Fruit fly (Drosophila melanogaster) whole organism, embryonic: ENCODE data around the gene SelT.

Experiments
- B-H1 ChIP-seq: fragments of 200-800 bp; sonication (Bioruptor generic); IDR thresholded peaks from 3 replicates; pipeline ENCODE4 v1.3.6; 2022; ENCODE audit warnings: missing biosample characterization, missing genetic modification characterization
- CG10462 ChIP-seq: fragments of 200-800 bp; sonication (Bioruptor generic); optimal IDR thresholded peaks from 2 replicates; lab custom pipeline; 2016; ENCODE audit warnings: missing biosample characterization, missing genetic modification characterization
- CG11398 ChIP-seq: fragments of 200-800 bp; sonication (Bioruptor generic); optimal IDR thresholded peaks from 2 replicates; lab custom pipeline; 2016; ENCODE audit warnings: missing biosample characterization, missing genetic modification characterization
- CG11696 ChIP-seq: fragments of 200-800 bp; sonication (Bioruptor generic); IDR thresholded peaks from 2 replicates; pipeline ENCODE4 v1.3.6; 2022; ENCODE audit warnings: missing biosample characterization, missing genetic modification characterization
- CG14667 ChIP-seq: fragments of 200-800 bp; sonication (Bioruptor generic); IDR thresholded peaks from 2 replicates; pipeline ENCODE4 v1.3.6; 2022; ENCODE audit warnings: missing biosample characterization, missing genetic modification characterization
- CG1529 ChIP-seq: fragments of 200-800 bp; sonication (Bioruptor generic); optimal IDR thresholded peaks from 3 replicates; lab custom pipeline; 2018; ENCODE audit warnings: missing biosample characterization, missing genetic modification characterization
- CG16863 ChIP-seq: fragments of 200-800 bp; sonication (Bioruptor generic); optimal IDR thresholded peaks from 3 replicates; lab custom pipeline; 2016; ENCODE audit warnings: missing biosample characterization, missing genetic modification characterization
- CG17802 ChIP-seq: fragments of 200-800 bp; sonication (Bioruptor generic); optimal IDR thresholded peaks from 2 replicates; lab custom pipeline; 2018; ENCODE audit warnings: missing biosample characterization, mild to moderate bottlenecking, missing genetic modification characterization, moderate library complexity
- CG18619 ChIP-seq: fragments of 200-800 bp; sonication (Bioruptor generic); optimal IDR thresholded peaks from 3 replicates; lab custom pipeline; 2017; ENCODE audit warnings: missing biosample characterization, mild to moderate bottlenecking, missing genetic modification characterization
- CG31441 ChIP-seq: fragments of 200-800 bp; sonication (Bioruptor generic); IDR thresholded peaks from 2 replicates; pipeline ENCODE4 v1.3.6; 2022; ENCODE audit warnings: missing biosample characterization, missing genetic modification characterization
- CG4328 ChIP-seq: fragments of 200-800 bp; sonication (Bioruptor generic); optimal IDR thresholded peaks from 3 replicates; lab custom pipeline; 2017; ENCODE audit warnings: missing biosample characterization, missing genetic modification reagents, missing genetic modification characterization
- CG4707 ChIP-seq: fragments of 200-800 bp; sonication (Bioruptor generic); optimal IDR thresholded peaks from 2 replicates; lab custom pipeline; 2018; ENCODE audit warnings: missing biosample characterization, mild to moderate bottlenecking, missing genetic modification characterization, moderate library complexity
- CG6175 ChIP-seq: fragments of 200-800 bp; sonication (Bioruptor generic); IDR thresholded peaks from 3 replicates; pipeline ENCODE4 v1.3.6; 2022; ENCODE audit warnings: missing biosample characterization, missing genetic modification characterization
- CG7556 ChIP-seq: fragments of 200-800 bp; sonication (Bioruptor generic); optimal IDR thresholded peaks from 2 replicates; lab custom pipeline; 2017; ENCODE audit warnings: missing biosample characterization, mild to moderate bottlenecking, missing genetic modification characterization
- CG7745 ChIP-seq: fragments of 200-800 bp; sonication (Bioruptor generic); optimal IDR thresholded peaks from 2 replicates; lab custom pipeline; 2018; ENCODE audit warnings: missing biosample characterization, mild to moderate bottlenecking, missing genetic modification characterization, moderate library complexity
- CG9437 ChIP-seq: fragments of 200-800 bp; sonication (Bioruptor generic); optimal IDR thresholded peaks from 2 replicates; lab custom pipeline; 2018; ENCODE audit warnings: missing biosample characterization, mild to moderate bottlenecking, missing genetic modification characterization
- CG9817 ChIP-seq: fragments of 200-800 bp; sonication (Bioruptor generic); optimal IDR thresholded peaks from 2 replicates; lab custom pipeline; 2018; ENCODE audit warnings: missing biosample characterization, mild to moderate bottlenecking, missing genetic modification characterization, moderate library complexity
- CG9932 ChIP-seq: fragments of 200-800 bp; sonication (Bioruptor generic); IDR thresholded peaks from 2 replicates; pipeline ENCODE4 v1.3.6; 2022; ENCODE audit warnings: missing biosample characterization, missing genetic modification characterization
- Camta ChIP-seq: fragments of 200-800 bp; sonication (Bioruptor generic); optimal IDR thresholded peaks from 2 replicates; lab custom pipeline; 2016; ENCODE audit warnings: missing biosample characterization, missing genetic modification characterization
- ERR ChIP-seq: fragments of 200-800 bp; sonication (Bioruptor generic); optimal IDR thresholded peaks from 2 replicates; lab custom pipeline; 2016; ENCODE audit warnings: missing biosample characterization, missing genetic modification characterization
- HLH54F ChIP-seq: fragments of 200-800 bp; sonication (Bioruptor generic); optimal IDR thresholded peaks from 3 replicates; lab custom pipeline; 2016; ENCODE audit warnings: missing biosample characterization, missing genetic modification characterization
- HLHmδ ChIP-seq: fragments of 200-800 bp; sonication (Bioruptor generic); optimal IDR thresholded peaks from 2 replicates; lab custom pipeline; 2018; ENCODE audit warnings: missing biosample characterization, mild to moderate bottlenecking, missing genetic modification characterization, moderate library complexity
- Hsf ChIP-seq: fragments of 200-800 bp; sonication (Bioruptor generic); optimal IDR thresholded peaks from 3 replicates; lab custom pipeline; 2016; ENCODE audit warnings: missing biosample characterization, missing genetic modification characterization
- NC2β ChIP-seq: fragments of 200-800 bp; sonication (Bioruptor generic); optimal IDR thresholded peaks from 2 replicates; lab custom pipeline; 2016; ENCODE audit warnings: missing biosample characterization, missing genetic modification characterization
- Opbp ChIP-seq: fragments of 200-800 bp; sonication (Bioruptor generic); IDR thresholded peaks from 3 replicates; pipeline ENCODE4 v1.3.6; 2022; ENCODE audit warnings: missing biosample characterization, missing genetic modification characterization; ENCODE audit not compliant: partially characterized antibody
- Rfx ChIP-seq: fragments of 200-800 bp; sonication (Bioruptor generic); IDR thresholded peaks from 2 replicates; pipeline ENCODE4 v1.3.6; 2022; ENCODE audit warnings: missing biosample characterization, missing genetic modification characterization
- Stat92E ChIP-seq, 3 experiments: fragments of >200 bp in 2 of 3; fragments of 200-800 bp in 1 of 3; sonication (Bioruptor generic) in 1 of 3; optimal IDR thresholded peaks; 2 replicates each; lab custom pipeline; 2017 to 2019; ENCODE audit warnings: missing biosample characterization in 3 of 3, missing genetic modification characterization in 3 of 3, mild to moderate bottlenecking in 1 of 3, moderate library complexity in 1 of 3
- Xrp1 ChIP-seq: fragments of 200-800 bp; sonication (Bioruptor generic); IDR thresholded peaks from 2 replicates; pipeline ENCODE4 v1.3.6; 2022; ENCODE audit warnings: missing biosample characterization, missing genetic modification characterization
- bbx ChIP-seq: fragments of 200-800 bp; sonication (Bioruptor generic); IDR thresholded peaks from 2 replicates; pipeline ENCODE4 v1.3.6; 2022; ENCODE audit warnings: missing biosample characterization, missing genetic modification characterization; ENCODE audit not compliant: partially characterized antibody
- cad ChIP-seq: fragments of >200 bp; optimal IDR thresholded peaks from 2 replicates; lab custom pipeline; 2017; ENCODE audit warnings: missing biosample characterization, missing genetic modification characterization
- caup ChIP-seq: fragments of 200-800 bp; sonication (Bioruptor generic); optimal IDR thresholded peaks from 3 replicates; lab custom pipeline; 2017; ENCODE audit warnings: missing biosample characterization, mild to moderate bottlenecking, missing genetic modification characterization, moderate library complexity; ENCODE audit not compliant: severe bottlenecking
- chm ChIP-seq: fragments of 200-800 bp; sonication (Bioruptor generic); IDR thresholded peaks from 2 replicates; pipeline ENCODE4 v1.3.6; 2022; ENCODE audit warnings: missing biosample characterization, missing genetic modification characterization
- ci ChIP-seq: fragments of 200-800 bp; sonication (Bioruptor generic); IDR thresholded peaks from 3 replicates; pipeline ENCODE4 v1.3.6; 2022; ENCODE audit warnings: missing biosample characterization, missing genetic modification characterization
- crc ChIP-seq: fragments of 200-800 bp; sonication (Bioruptor generic); optimal IDR thresholded peaks from 2 replicates; lab custom pipeline; 2016; ENCODE audit warnings: missing biosample characterization, missing genetic modification characterization
- crp ChIP-seq, 2 experiments: fragments of 200-800 bp; sonication (Bioruptor generic); optimal IDR thresholded peaks; 2 replicates in 1 of 2; 3 replicates in 1 of 2; lab custom pipeline; 2017; ENCODE audit warnings: missing biosample characterization in 2 of 2, missing genetic modification characterization in 2 of 2, mild to moderate bottlenecking in 1 of 2, moderate library complexity in 1 of 2
- cwo ChIP-seq: fragments of 200-800 bp; sonication (Bioruptor generic); optimal IDR thresholded peaks from 3 replicates; lab custom pipeline; 2017; ENCODE audit warnings: missing biosample characterization, missing genetic modification characterization, mild to moderate bottlenecking, moderate library complexity, missing genetic modification reagents
- dati ChIP-seq: fragments of 200-800 bp; sonication (Bioruptor generic); IDR thresholded peaks from 2 replicates; pipeline ENCODE4 v1.3.6; 2022; ENCODE audit warnings: missing biosample characterization, missing genetic modification characterization
- esg ChIP-seq: fragments of 200-800 bp; sonication (Bioruptor generic); conservative IDR thresholded peaks from 2 replicates; pipeline ENCODE4 v1.3.6; 2022; ENCODE audit warnings: missing biosample characterization, missing genetic modification characterization
- ewg ChIP-seq: fragments of 200-800 bp; sonication (Bioruptor generic); optimal IDR thresholded peaks from 3 replicates; lab custom pipeline; 2017; ENCODE audit warnings: mild to moderate bottlenecking, missing biosample characterization, missing genetic modification reagents, missing genetic modification characterization
- gce ChIP-seq: fragments of 200-800 bp; sonication (Bioruptor generic); IDR thresholded peaks from 3 replicates; pipeline ENCODE4 v1.3.6; 2022; ENCODE audit warnings: missing biosample characterization, missing genetic modification characterization
- grn ChIP-seq: fragments of 200-800 bp; sonication (Bioruptor generic); optimal IDR thresholded peaks from 3 replicates; lab custom pipeline; 2017; ENCODE audit warnings: missing biosample characterization, missing genetic modification characterization
- ken ChIP-seq: fragments of 200-800 bp; sonication (Bioruptor generic); IDR thresholded peaks from 3 replicates; pipeline ENCODE4 v1.3.6; 2022; ENCODE audit warnings: missing biosample characterization, missing genetic modification characterization
- knrl ChIP-seq: fragments of 200-800 bp; sonication (Bioruptor generic); IDR thresholded peaks from 3 replicates; pipeline ENCODE4 v1.3.6; 2022; ENCODE audit warnings: missing biosample characterization, missing genetic modification characterization; ENCODE audit not compliant: partially characterized antibody
- pita ChIP-seq: fragments of 200-800 bp; sonication (Bioruptor generic); optimal IDR thresholded peaks from 2 replicates; lab custom pipeline; 2017; ENCODE audit warnings: missing biosample characterization, mild to moderate bottlenecking, missing genetic modification characterization
- seq ChIP-seq: fragments of 200-800 bp; sonication (Bioruptor generic); IDR thresholded peaks from 2 replicates; pipeline ENCODE4 v1.3.6; 2022; ENCODE audit warnings: missing biosample characterization, missing genetic modification characterization
- slou ChIP-seq: fragments of 200-800 bp; sonication (Bioruptor generic); optimal IDR thresholded peaks from 3 replicates; lab custom pipeline; 2016; ENCODE audit warnings: missing biosample characterization, missing genetic modification characterization
- sqz ChIP-seq: fragments of 200-800 bp; sonication (Bioruptor generic); optimal IDR thresholded peaks from 3 replicates; lab custom pipeline; 2018; ENCODE audit warnings: missing biosample characterization, mild to moderate bottlenecking, missing genetic modification characterization
- sr ChIP-seq: fragments of 200-800 bp; sonication (Bioruptor generic); IDR thresholded peaks from 3 replicates; pipeline ENCODE4 v1.3.6; 2022; ENCODE audit warnings: missing biosample characterization, missing genetic modification characterization
- trem ChIP-seq: fragments of 200-800 bp; optimal IDR thresholded peaks from 3 replicates; lab custom pipeline; 2019; ENCODE audit warnings: missing biosample characterization, mild to moderate bottlenecking, missing genetic modification characterization, moderate library complexity
- trh ChIP-seq: fragments of 200-800 bp; sonication (Bioruptor generic); optimal IDR thresholded peaks from 2 replicates; lab custom pipeline; 2016; ENCODE audit warnings: missing biosample characterization, missing genetic modification characterization

Gene SelT

dm6 chr2L:5043495-5044146, 32.9 kb downstream of the SelT start (continued):
- TF ChIP-seq dati (GFP tag; lab: Robert Waterston, UW) = no peak
- TF ChIP-seq Xrp1 (GFP tag; lab: Robert Waterston, UW) = peak; percentile 44; the same call in 1 of the 2 replicates
- TF ChIP-seq ci = peak; percentile 56
- no peak for TF ChIP-seq Camta (GFP tag; lab: Kevin White, UChicago)
- TF ChIP-seq CG11696 (GFP tag; lab: Robert Waterston, UW) = no peak
- TF ChIP-seq CG18619 (GFP tag; lab: Kevin White, UChicago) = peak; percentile 50
- no peak for TF ChIP-seq CG17802 (tag; lab: Kevin White, UChicago)
- no peak for TF ChIP-seq esg
- TF ChIP-seq CG11398 (GFP tag; lab: Kevin White, UChicago) = no peak
- no peak for TF ChIP-seq Opbp
- TF ChIP-seq trem (tag; lab: Kevin White, UChicago) = no peak
- no peak for TF ChIP-seq Stat92E (GFP tag; optimal IDR thresholded peaks at IDR 0.05; lab: Kevin White, UChicago)
- TF ChIP-seq CG4707 (GFP tag; lab: Kevin White, UChicago) = no peak
- TF ChIP-seq slou (GFP tag; lab: Kevin White, UChicago) = peak; percentile 38
- TF ChIP-seq CG14667 (GFP tag; lab: Robert Waterston, UW) = no peak
- TF ChIP-seq CG9932 (GFP tag; lab: Robert Waterston, UW) = peak; percentile 61
- no peak for TF ChIP-seq Hsf (GFP tag; lab: Kevin White, UChicago)
- TF ChIP-seq pita (GFP tag; lab: Kevin White, UChicago) = no peak
- TF ChIP-seq ewg (GFP tag; lab: Kevin White, UChicago) = peak; percentile 37
- TF ChIP-seq CG10462 (GFP tag; lab: Kevin White, UChicago) = no peak
- TF ChIP-seq trh (GFP tag; lab: Kevin White, UChicago) = no peak
- no peak for TF ChIP-seq gce
- TF ChIP-seq Rfx (GFP tag; lab: Robert Waterston, UW) = peak; percentile 67
- TF ChIP-seq CG9437 (GFP tag; lab: Kevin White, UChicago) = no peak
- TF ChIP-seq NC2β (GFP tag; lab: Kevin White, UChicago) = no peak
- no peak for TF ChIP-seq bbx (GFP tag; lab: Robert Waterston, UW)
- TF ChIP-seq knrl (GFP tag; lab: Robert Waterston, UW) = no peak
- TF ChIP-seq HLHmδ = no peak
- TF ChIP-seq ken = 0 out of 3 replicates have a peak, but pooled peaks have one; percentile 35
- TF ChIP-seq CG4328 (GFP tag; lab: Kevin White, UChicago) = no peak
- no peak for TF ChIP-seq cad (GFP tag; lab: Kevin White, UChicago)
- no peak for TF ChIP-seq crc (GFP tag; lab: Kevin White, UChicago)
- peak; percentile 57 for TF ChIP-seq seq (GFP tag; lab: Robert Waterston, UW)
- peak; percentile 18 for TF ChIP-seq HLH54F (GFP tag; lab: Kevin White, UChicago)
- TF ChIP-seq CG7556 = peak; percentile 4
- no peak for TF ChIP-seq sr (GFP tag; lab: Robert Waterston, UW)
- TF ChIP-seq crp (GFP tag; optimal IDR thresholded peaks at IDR 0.05; lab: Kevin White, UChicago) = no peak
- TF ChIP-seq CG16863 = no peak
- no peak for TF ChIP-seq CG7745 (tag; lab: Kevin White, UChicago)
- no peak for TF ChIP-seq CG6175
- TF ChIP-seq CG9817 = peak; percentile 37
- TF ChIP-seq sqz (GFP tag; lab: Kevin White, UChicago) = no peak
- TF ChIP-seq grn = no peak
- TF ChIP-seq CG31441 (GFP tag; lab: Robert Waterston, UW) = no peak
- TF ChIP-seq B-H1 = no peak; the same call in 2 of the 3 replicates
- peak; percentile 9 for TF ChIP-seq caup
- TF ChIP-seq ERR (GFP tag; lab: Kevin White, UChicago) = no peak
- TF ChIP-seq cwo = no peak
- no peak for TF ChIP-seq chm
- peak; percentile 13 for TF ChIP-seq CG1529 (GFP tag; lab: Kevin White, UChicago)
